Fruit fly (Drosophila melanogaster) whole organism, embryonic: ENCODE measurements around the gene CG34268.

Experiments used
- CG12104 ChIP-seq: fragments of 200-800 bp; sonication (Bioruptor generic); optimal IDR thresholded peaks from 3 replicates; lab custom pipeline; 2016; ENCODE audit warnings: missing biosample characterization, missing genetic modification characterization
- CG18599 ChIP-seq: fragments of 200-800 bp; sonication (Bioruptor generic); optimal IDR thresholded peaks from 3 replicates; lab custom pipeline; 2017; ENCODE audit warnings: missing biosample characterization, missing genetic modification characterization, mild to moderate bottlenecking, moderate library complexity, missing genetic modification reagents
- CG6272 ChIP-seq: fragments of 200-800 bp; sonication (Bioruptor generic); IDR thresholded peaks from 2 replicates; pipeline ENCODE4 v1.3.6; 2022; ENCODE audit warnings: missing biosample characterization, missing genetic modification characterization
- CG6813 ChIP-seq: fragments of 200-800 bp; sonication (Bioruptor generic); optimal IDR thresholded peaks from 2 replicates; lab custom pipeline; 2017; ENCODE audit warnings: missing biosample characterization, missing genetic modification characterization, mild to moderate bottlenecking, moderate library complexity, missing genetic modification reagents
- D ChIP-seq, 2 experiments: fragments of 200-800 bp in 1 of 2; fragments of >200 bp in 1 of 2; sonication (Bioruptor generic) in 1 of 2; optimal IDR thresholded peaks; 2 replicates in 1 of 2; 3 replicates in 1 of 2; lab custom pipeline; 2017; ENCODE audit warnings: mild to moderate bottlenecking in 1 of 2, missing biosample characterization in 1 of 2, missing genetic modification characterization in 1 of 2, missing genetic modification reagents in 1 of 2
- H15 ChIP-seq: fragments of 200-800 bp; sonication (Bioruptor generic); IDR thresholded peaks from 3 replicates; pipeline ENCODE4 v1.3.6; 2022; ENCODE audit warnings: missing biosample characterization, missing genetic modification characterization
- Hmr ChIP-seq: fragments of 200-800 bp; sonication (Bioruptor generic); optimal IDR thresholded peaks from 3 replicates; lab custom pipeline; 2017; ENCODE audit warnings: mild to moderate bottlenecking, missing biosample characterization, missing genetic modification reagents, missing genetic modification characterization
- Mes4 ChIP-seq: fragments of 200-800 bp; sonication (Bioruptor generic); optimal IDR thresholded peaks from 2 replicates; lab custom pipeline; 2016; ENCODE audit warnings: missing biosample characterization, missing genetic modification characterization
- YL-1 ChIP-seq: fragments of 200-800 bp; sonication (Bioruptor generic); optimal IDR thresholded peaks from 3 replicates; lab custom pipeline; 2017; ENCODE audit warnings: missing biosample characterization, mild to moderate bottlenecking, missing genetic modification characterization
- bab2 ChIP-seq: fragments of 200-800 bp; sonication (Bioruptor generic); optimal IDR thresholded peaks from 2 replicates; lab custom pipeline; 2016; ENCODE audit warnings: missing biosample characterization, missing genetic modification characterization
- chn ChIP-seq: fragments of 200-800 bp; sonication (Bioruptor generic); optimal IDR thresholded peaks from 2 replicates; lab custom pipeline; 2016; ENCODE audit warnings: missing biosample characterization, missing genetic modification characterization
- dmrt11E ChIP-seq: fragments of 200-800 bp; sonication (Bioruptor generic); optimal IDR thresholded peaks from 3 replicates; lab custom pipeline; 2018; ENCODE audit warnings: missing biosample characterization, mild to moderate bottlenecking, missing genetic modification characterization, moderate library complexity
- ssp ChIP-seq: fragments of 200-800 bp; sonication (Bioruptor generic); IDR thresholded peaks from 2 replicates; pipeline ENCODE4 v1.3.6; 2022; ENCODE audit warnings: missing biosample characterization, missing genetic modification characterization

- no peak for TF ChIP-seq YL-1 (GFP tag; lab: Kevin White, UChicago)
- TF ChIP-seq CG18599 (GFP tag; lab: Kevin White, UChicago) = no peak
- TF ChIP-seq chn (GFP tag; lab: Kevin White, UChicago) = no peak
- TF ChIP-seq Mes4 (GFP tag; lab: Kevin White, UChicago) = no peak
- no peak for TF ChIP-seq ssp
- TF ChIP-seq Hmr (GFP tag; lab: Kevin White, UChicago) = no peak
- TF ChIP-seq dmrt11E (tag; lab: Kevin White, UChicago) = no peak
- TF ChIP-seq CG6813 (GFP tag; lab: Kevin White, UChicago) = no peak
- no peak for TF ChIP-seq D (optimal IDR thresholded peaks at IDR 0.05; lab: Kevin White, UChicago)
- no peak for TF ChIP-seq D (GFP tag; optimal IDR thresholded peaks at IDR 0.05; lab: Kevin White, UChicago)
- no peak for TF ChIP-seq CG6272 (GFP tag; lab: Robert Waterston, UW)
- TF ChIP-seq CG12104 (GFP tag; lab: Kevin White, UChicago) = no peak
- no peak for TF ChIP-seq H15 (GFP tag; lab: Robert Waterston, UW)
- TF ChIP-seq bab2 (GFP tag; lab: Kevin White, UChicago) = no peak
These were observed 43.4 kb upstream of the CG34268 start for dm6 chr3L:457384-457783.
